Fruit fly (Drosophila melanogaster): ENCODE data around the gene CG31606.

The CG31606 gene

dm6 chr2L:8162307-8163024 is 15.1 kb downstream of the CG31606 start, which contains the start of gene Acbp1 (continued):
- TF ChIP-seq Sry-δ (GFP tag; optimal IDR thresholded peaks at IDR 0.05) (peak; percentile 89), Scr (GFP tag; IDR thresholded peaks at IDR 0.05; ENCODE audit: partially characterized antibody) (peak; percentile 78), run (tag; optimal IDR thresholded peaks at IDR 0.05) (peak; percentile 98), pb (GFP tag; optimal IDR thresholded peaks at IDR 0.05) (peak; percentile 90), CG10147 (GFP tag; optimal IDR thresholded peaks at IDR 0.05) (peak; percentile 98), CG3847 (GFP tag; IDR thresholded peaks at IDR 0.05) (peak; percentile 95), Optix (GFP tag; IDR thresholded peaks at IDR 0.05) (peak; percentile 68; the same call in 1 of the 3 replicates), CG14667 (GFP tag; IDR thresholded peaks at IDR 0.05) (peak; percentile 80), Kr (GFP tag; optimal IDR thresholded peaks at IDR 0.05) (peak; percentile 92), trem (tag; optimal IDR thresholded peaks at IDR 0.05) (peak; percentile 95), Deaf1 (tag; optimal IDR thresholded peaks at IDR 0.05) (peak; percentile 89), CG10209 (GFP tag; optimal IDR thresholded peaks at IDR 0.05) (peak; percentile 96), CG12659 (GFP tag; optimal IDR thresholded peaks at IDR 0.05) (peak; percentile 97), Fer1 (GFP tag; optimal IDR thresholded peaks at IDR 0.05) (peak; percentile 99), NK7.1 (GFP tag; optimal IDR thresholded peaks at IDR 0.05) (peak; percentile 90), Dip2 (GFP tag; IDR thresholded peaks at IDR 0.05) (no peak), ash1 (GFP tag; optimal IDR thresholded peaks at IDR 0.05) (peak; percentile 40), Oli (tag; optimal IDR thresholded peaks at IDR 0.05) (peak; percentile 96), Aef1 (GFP tag; IDR thresholded peaks at IDR 0.05) (peak; percentile 90), Ada2b (GFP tag; IDR thresholded peaks at IDR 0.05) (peak; percentile 88), CG12391 (tag; optimal IDR thresholded peaks at IDR 0.05) (peak; percentile 99), Dip3 (GFP tag; optimal IDR thresholded peaks at IDR 0.05) (peak; percentile 95), CG16863 (GFP tag; optimal IDR thresholded peaks at IDR 0.05) (peak; percentile 95), exex (tag; optimal IDR thresholded peaks at IDR 0.05) (peak; percentile 92), bigmax (GFP tag; optimal IDR thresholded peaks at IDR 0.05) (peak; percentile 74), gsb (GFP tag; IDR thresholded peaks at IDR 0.05) (peak; percentile 85), CG7271 (tag; optimal IDR thresholded peaks at IDR 0.05) (peak; percentile 89), CG1024 (GFP tag; IDR thresholded peaks at IDR 0.05) (peak; percentile 71), sens-2 (GFP tag; IDR thresholded peaks at IDR 0.05) (peak; percentile 89), lmd (GFP tag; IDR thresholded peaks at IDR 0.05) (peak; percentile 93), phol (tag; optimal IDR thresholded peaks at IDR 0.05) (peak; percentile 96), CG17359 (tag; optimal IDR thresholded peaks at IDR 0.05) (peak; percentile 96), CG6854 (GFP tag; optimal IDR thresholded peaks at IDR 0.05) (peak; percentile 99), Med (GFP tag) (peak; percentile 99), Fer3 (tag; optimal IDR thresholded peaks at IDR 0.05) (peak; percentile 97), Nf-YB (GFP tag; optimal IDR thresholded peaks at IDR 0.05) (peak; percentile 90), CG2120 (GFP tag; optimal IDR thresholded peaks at IDR 0.05) (peak; percentile 98), odd (GFP tag; optimal IDR thresholded peaks at IDR 0.05) (peak; percentile 99), tin (GFP tag; optimal IDR thresholded peaks at IDR 0.05) (peak; percentile 91), dysf (GFP tag; IDR thresholded peaks at IDR 0.05) (peak; percentile 95), Bteb2 (GFP tag; optimal IDR thresholded peaks at IDR 0.05) (peak; percentile 92), CG6175 (GFP tag; IDR thresholded peaks at IDR 0.05) (peak; percentile 86), mld (GFP tag; IDR thresholded peaks at IDR 0.05; ENCODE audit: partially characterized antibody) (peak; percentile 81; the same call in 2 of the 3 replicates), CG5953 (GFP tag; IDR thresholded peaks at IDR 0.05) (peak; percentile 78), onecut (GFP tag; IDR thresholded peaks at IDR 0.05) (peak; percentile 88), CG4360 (GFP tag; IDR thresholded peaks at IDR 0.05) (peak; percentile 64), ase (GFP tag; IDR thresholded peaks at IDR 0.05) (peak; percentile 90), BtbVII (GFP tag; optimal IDR thresholded peaks at IDR 0.05) (peak; percentile 99), insv (GFP tag; optimal IDR thresholded peaks at IDR 0.05) (peak in 1 of 2 experiments; percentile 86), Meics (GFP tag; optimal IDR thresholded peaks at IDR 0.05) (peak; percentile 97)

Measured in whole organism, embryonic.